Fruit fly (Drosophila melanogaster) whole organism, wandering third instar larva: ENCODE results near the gene CG42512.

Source experiments
- CG9705 ChIP-seq: fragments of 200-800 bp; sonication (Bioruptor generic); optimal IDR thresholded peaks from 2 replicates; lab custom pipeline; 2018; ENCODE audit warnings: missing biosample characterization, mild to moderate bottlenecking, missing genetic modification characterization
- CrebA ChIP-seq: fragments of 200-800 bp; sonication (Bioruptor generic); optimal IDR thresholded peaks from 2 replicates; lab custom pipeline; 2016; ENCODE audit warnings: missing biosample characterization, mild to moderate bottlenecking, missing genetic modification characterization, borderline replicate concordance
- Dfd ChIP-seq: fragments of >200 bp; optimal IDR thresholded peaks from 2 replicates; lab custom pipeline; 2017; ENCODE audit warnings: missing biosample characterization, missing genetic modification characterization
- Dif ChIP-seq: fragments of 200-275, 200-300 bp; sonication (Bioruptor generic); optimal IDR thresholded peaks from 2 replicates; lab custom pipeline; 2018; ENCODE audit warnings: missing biosample characterization, missing genetic modification characterization; ENCODE audit not compliant: partially characterized antibody
- HLH106 ChIP-seq: fragments of 200-800 bp; optimal IDR thresholded peaks from 3 replicates; lab custom pipeline; 2019; ENCODE audit warnings: missing biosample characterization, mild to moderate bottlenecking, missing genetic modification characterization, moderate library complexity
- Hnf4 ChIP-seq: fragments of 200-800 bp; sonication (Bioruptor generic); optimal IDR thresholded peaks from 2 replicates; lab custom pipeline; 2016; ENCODE audit warnings: missing biosample characterization, mild to moderate bottlenecking, missing genetic modification characterization
- Hr83 ChIP-seq: fragments of 200-300 bp; sonication (Bioruptor generic); optimal IDR thresholded peaks from 2 replicates; lab custom pipeline; 2016; ENCODE audit warnings: missing biosample characterization, mild to moderate bottlenecking, missing genetic modification characterization, moderate library complexity; ENCODE audit not compliant: poor library complexity, severe bottlenecking
- Myc ChIP-seq: fragments of >200 bp; optimal IDR thresholded peaks from 2 replicates; lab custom pipeline; 2017
- N ChIP-seq: fragments of >200 bp; optimal IDR thresholded peaks from 2 replicates; lab custom pipeline; 2018; ENCODE audit warnings: missing biosample characterization, missing external identifiers, missing genetic modification characterization
- OdsH ChIP-seq: fragments of 200-800 bp; sonication (Bioruptor generic); optimal IDR thresholded peaks from 2 replicates; lab custom pipeline; 2016; ENCODE audit warnings: missing biosample characterization, mild to moderate bottlenecking, missing genetic modification characterization
- Rel ChIP-seq, 2 experiments: fragments of 200-800 bp; sonication (Bioruptor generic) in 1 of 2; optimal IDR thresholded peaks; 2 replicates in 1 of 2; 3 replicates in 1 of 2; lab custom pipeline; 2016 to 2019; ENCODE audit warnings: mild to moderate bottlenecking in 2 of 2, missing biosample characterization in 2 of 2, missing genetic modification characterization in 2 of 2, moderate library complexity in 1 of 2
- Vsx2 ChIP-seq: fragments of 200-300, 225-300 bp; sonication (Bioruptor generic); optimal IDR thresholded peaks from 2 replicates; lab custom pipeline; 2018; ENCODE audit warnings: missing biosample characterization, missing genetic modification characterization; ENCODE audit not compliant: partially characterized antibody
- dl ChIP-seq, 2 experiments: fragments of 175-275, 200-275 bp in 1 of 2; fragments of 200-275 bp in 1 of 2; sonication (Bioruptor generic); optimal IDR thresholded peaks; lab custom pipeline; 2018; ENCODE audit warnings: mild to moderate bottlenecking in 2 of 2, missing biosample characterization in 2 of 2, missing genetic modification characterization in 2 of 2, moderate library complexity in 2 of 2; ENCODE audit not compliant: partially characterized antibody in 2 of 2, insufficient read depth in 1 of 2
- dmrt93B ChIP-seq: fragments of 200-800 bp; sonication (Bioruptor generic); optimal IDR thresholded peaks from 2 replicates; lab custom pipeline; 2018; ENCODE audit warnings: missing biosample characterization, mild to moderate bottlenecking, missing genetic modification characterization
- dsf ChIP-seq: sonication (Bioruptor generic); optimal IDR thresholded peaks from 2 replicates; lab custom pipeline; 2016; ENCODE audit warnings: missing biosample characterization, missing genetic modification characterization, borderline replicate concordance
- foxo ChIP-seq, 2 experiments: fragments of 200-800 bp; sonication (Bioruptor generic); optimal IDR thresholded peaks; 2 replicates in 1 of 2; 3 replicates in 1 of 2; lab custom pipeline; 2016 to 2017; ENCODE audit warnings: missing biosample characterization in 2 of 2, missing genetic modification characterization in 2 of 2
- fru ChIP-seq: fragments of 200-800 bp; sonication (Bioruptor generic); optimal IDR thresholded peaks from 3 replicates; lab custom pipeline; 2016; ENCODE audit warnings: missing biosample characterization, mild to moderate bottlenecking, missing genetic modification characterization
- h ChIP-seq: fragments of 200-800 bp; sonication (Bioruptor generic); optimal IDR thresholded peaks from 3 replicates; lab custom pipeline; 2016; ENCODE audit warnings: missing biosample characterization, mild to moderate bottlenecking, missing genetic modification characterization
- lola ChIP-seq: fragments of >200 bp; optimal IDR thresholded peaks from 2 replicates; lab custom pipeline; 2017; ENCODE audit warnings: missing biosample characterization, missing genetic modification characterization
- psq ChIP-seq: fragments of 200-800 bp; sonication (Bioruptor generic); optimal IDR thresholded peaks from 3 replicates; lab custom pipeline; 2017; ENCODE audit warnings: missing biosample characterization, mild to moderate bottlenecking, missing genetic modification characterization, moderate library complexity
- sage ChIP-seq: fragments of 200-800 bp; sonication (Bioruptor generic); optimal IDR thresholded peaks from 2 replicates; lab custom pipeline; 2016; ENCODE audit warnings: missing biosample characterization, mild to moderate bottlenecking, missing genetic modification characterization
- sv ChIP-seq: fragments of 200-800 bp; sonication (Bioruptor generic); optimal IDR thresholded peaks from 3 replicates; lab custom pipeline; 2016; ENCODE audit warnings: missing biosample characterization, missing genetic modification characterization
- woc ChIP-seq: sonication (Bioruptor generic); optimal IDR thresholded peaks from 2 replicates; lab custom pipeline; 2016; ENCODE audit warnings: missing biosample characterization, mild to moderate bottlenecking, missing genetic modification characterization

CG42512 gene

DNA sequence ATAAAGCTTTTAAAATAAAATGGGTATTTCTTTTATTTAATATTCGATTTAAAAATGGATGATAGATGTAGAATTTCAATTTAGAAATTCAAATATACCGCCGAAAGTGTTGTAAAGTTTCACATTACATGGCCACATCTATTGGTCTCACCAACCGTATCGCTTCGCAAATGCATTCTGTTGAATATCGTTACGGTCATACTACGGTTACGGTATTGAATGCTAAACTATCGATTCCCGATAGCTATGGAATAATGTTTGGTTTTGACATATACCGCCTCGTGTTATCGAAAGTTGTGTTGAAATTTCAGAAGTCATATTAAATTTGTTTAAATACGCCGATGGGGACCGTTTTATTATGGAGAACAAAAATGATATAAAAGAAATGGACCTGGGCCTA lies at the start of gene CG42512, which contains the start of gene CG32573:
TSS of gene CG42512 (plus strand) at position 279 of the 400 bp plus-strand sequence.
TSS of gene CG32573 (plus strand) at position 279 of the 400 bp plus-strand sequence.
- TF ChIP-seq Myc (lab: Kevin White, UChicago), result peak; percentile 45
- TF ChIP-seq CrebA, result no peak
- no peak for TF ChIP-seq psq
- no peak for TF ChIP-seq sage (GFP tag; lab: Kevin White, UChicago)
- no peak for TF ChIP-seq Rel (GFP tag; optimal IDR thresholded peaks at IDR 0.05; lab: Kevin White, UChicago)
- peak; percentile 25 for TF ChIP-seq Rel (tag; optimal IDR thresholded peaks at IDR 0.05; lab: Kevin White, UChicago)

- TF ChIP-seq Dif (peak; percentile 43), dmrt93B (GFP tag; lab: Kevin White, UChicago) (no peak)
Observed at dm6 chrX:16607828-16608227, 43.3 kb upstream of the CG42512 start.

- TF ChIP-seq h (GFP tag; lab: Kevin White, UChicago) (peak; percentile 35), Myc (lab: Kevin White, UChicago) (peak; percentile 80), psq (peak; percentile 8), dsf (no peak), Dfd (GFP tag; lab: Kevin White, UChicago) (peak; percentile 64), N (GFP tag; lab: Kevin White, UChicago) (peak; percentile 68)
Observed at dm6 chrX:16610601-16611058, 40.5 kb upstream of the CG42512 start, which contains the start of gene mbt. TSS of gene mbt (plus strand) at chrX:16610685.

dm6 chrX:16616773-16617738 lies 34.1 kb upstream of the CG42512 start:
- TF ChIP-seq Rel (GFP tag; optimal IDR thresholded peaks at IDR 0.05; lab: Kevin White, UChicago) (no peak), Rel (tag; optimal IDR thresholded peaks at IDR 0.05; lab: Kevin White, UChicago) (peak; percentile 83), dl (GFP tag; optimal IDR thresholded peaks at IDR 0.05; lab: Kevin White, UChicago; ENCODE audit: insufficient read depth in 1 of 2, partially characterized antibody in 2 of 2) (no peak), Dfd (GFP tag; lab: Kevin White, UChicago) (no peak), HLH106 (tag; lab: Kevin White, UChicago) (peak; percentile 10), OdsH (no peak), CG9705 (GFP tag; lab: Kevin White, UChicago) (no peak), Vsx2 (GFP tag; lab: Kevin White, UChicago) (no peak), woc (GFP tag; lab: Kevin White, UChicago) (no peak), CrebA (no peak), Hnf4 (GFP tag; lab: Kevin White, UChicago) (no peak), foxo (GFP tag; optimal IDR thresholded peaks at IDR 0.05; lab: Kevin White, UChicago) (peak in 1 of 2 experiments; percentile 1), sv (GFP tag; lab: Kevin White, UChicago) (no peak)

- no peak for TF ChIP-seq foxo (GFP tag; optimal IDR thresholded peaks at IDR 0.05; lab: Kevin White, UChicago)
- peak; percentile 12 for TF ChIP-seq psq
- TF ChIP-seq OdsH, result no peak
- TF ChIP-seq lola (GFP tag; lab: Kevin White, UChicago), result no peak
Observed at dm6 chrX:16618724-16619123, 32.5 kb upstream of the CG42512 start.

DNA sequence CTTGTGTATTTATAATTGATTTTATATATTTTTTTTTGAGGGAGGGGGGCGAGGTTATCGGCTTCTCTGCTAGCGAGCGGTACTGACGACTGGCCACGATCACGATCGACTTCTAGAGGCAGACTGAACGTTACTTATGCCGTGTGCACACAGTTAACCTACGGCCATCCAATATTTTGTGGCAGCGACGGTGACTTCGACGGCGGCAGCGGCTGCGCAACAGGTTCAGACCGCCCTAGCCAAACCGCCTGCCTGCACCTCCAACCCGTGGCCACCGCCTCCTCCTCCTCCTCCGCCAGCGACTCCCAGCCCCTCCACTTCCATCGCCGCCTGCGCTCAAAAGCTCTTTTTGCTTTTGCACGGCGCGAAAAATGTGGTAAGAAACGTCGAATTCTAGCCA lies 29.7 kb upstream of the CG42512 start, which contains the start of gene CG9782:
TSS of gene CG9782 (minus strand) at position 128 of the 400 bp plus-strand sequence.
- TF ChIP-seq Dif, result peak; percentile 21
- TF ChIP-seq dl (GFP tag; optimal IDR thresholded peaks at IDR 0.05; lab: Kevin White, UChicago; ENCODE audit: insufficient read depth in 1 of 2, partially characterized antibody in 2 of 2), result peak in 1 of 2 experiments; percentile 17
- TF ChIP-seq Vsx2 (GFP tag; lab: Kevin White, UChicago), result peak; percentile 8
- TF ChIP-seq HLH106 (tag; lab: Kevin White, UChicago), result no peak
- peak; percentile 8 for TF ChIP-seq woc (GFP tag; lab: Kevin White, UChicago)
- no peak for TF ChIP-seq Hr83 (GFP tag; lab: Kevin White, UChicago)
- TF ChIP-seq fru (GFP tag; lab: Kevin White, UChicago), result peak; percentile 87
- TF ChIP-seq, all 38 proteins: peak for 5
